Worm (Caenorhabditis elegans) whole organism, L3 larva: ENCODE measurements around the gene nhr-189.

Experiments
- R02D3.7 ChIP-seq: fragments of 150-350 bp; optimal IDR thresholded peaks from 2 replicates; lab custom pipeline; 2014; ENCODE audit warnings: missing biosample characterization, missing genetic modification characterization
- ceh-82 ChIP-seq: fragments of 150-350 bp; optimal IDR thresholded peaks from 2 replicates; lab custom pipeline; 2014; ENCODE audit warnings: missing biosample characterization, missing genetic modification characterization
- egl-27 ChIP-seq: sonication (generic microtip); optimal IDR thresholded peaks from 4 replicates; lab custom pipeline; 2017; ENCODE audit warnings: missing biosample characterization, missing genetic modification reagents, missing genetic modification characterization
- elt-2 ChIP-seq: sonication (generic microtip); optimal IDR thresholded peaks from 2 replicates; lab custom pipeline; 2016; ENCODE audit warnings: missing genetic modification reagents, mild to moderate bottlenecking, missing genetic modification characterization, missing compliant biosample characterization
- elt-3 ChIP-seq, 3 experiments: fragments of 150-350 bp in 1 of 3; sonication (generic microtip) in 2 of 3; optimal IDR thresholded peaks; 2 replicates in 2 of 3; 4 replicates in 1 of 3; lab custom pipeline; 2014 to 2017; ENCODE audit warnings: missing biosample characterization in 3 of 3, missing genetic modification characterization in 3 of 3
- eor-1 ChIP-seq, 2 experiments: fragments of 150-350 bp; optimal IDR thresholded peaks; 2 replicates each; lab custom pipeline; 2014 to 2018; ENCODE audit warnings: missing biosample characterization in 2 of 2, missing genetic modification characterization in 2 of 2
- fkh-10 ChIP-seq: sonication (generic microtip); optimal IDR thresholded peaks from 2 replicates; lab custom pipeline; 2017; ENCODE audit warnings: missing biosample characterization, missing genetic modification reagents, missing genetic modification characterization
- fkh-2 ChIP-seq: fragments of 150-350 bp; optimal IDR thresholded peaks from 2 replicates; lab custom pipeline; 2014; ENCODE audit warnings: missing biosample characterization, missing genetic modification reagents, missing genetic modification characterization
- lin-39 ChIP-seq: fragments of 150-350 bp; optimal IDR thresholded peaks from 2 replicates; lab custom pipeline; 2018; ENCODE audit warnings: missing biosample characterization, missing genetic modification reagents, missing genetic modification characterization
- lsy-12 ChIP-seq: sonication (generic microtip); optimal IDR thresholded peaks from 2 replicates; lab custom pipeline; 2016; ENCODE audit warnings: mild to moderate bottlenecking, missing genetic modification characterization, missing compliant biosample characterization
- mml-1 ChIP-seq: fragments of 150-350 bp; sonication (generic microtip); optimal IDR thresholded peaks from 3 replicates; lab custom pipeline; 2014; ENCODE audit warnings: missing biosample characterization, missing genetic modification characterization
- nhr-11 ChIP-seq: fragments of 150-350 bp; optimal IDR thresholded peaks from 2 replicates; lab custom pipeline; 2014; ENCODE audit warnings: missing biosample characterization, missing genetic modification characterization
- nhr-12 ChIP-seq: fragments of 150-350 bp; optimal IDR thresholded peaks from 2 replicates; lab custom pipeline; 2014; ENCODE audit warnings: missing biosample characterization, missing genetic modification characterization
- nhr-28 ChIP-seq: fragments of 150-350 bp; optimal IDR thresholded peaks from 2 replicates; lab custom pipeline; 2014; ENCODE audit warnings: missing biosample characterization, missing genetic modification characterization
- nhr-67 ChIP-seq: fragments of 150-350 bp; optimal IDR thresholded peaks from 2 replicates; lab custom pipeline; 2014; ENCODE audit warnings: missing biosample characterization, missing genetic modification characterization
- pha-4 ChIP-seq: fragments of 150-350 bp; optimal IDR thresholded peaks from 2 replicates; lab custom pipeline; 2014; ENCODE audit warnings: missing biosample characterization, missing genetic modification reagents, missing genetic modification characterization
- pqm-1 ChIP-seq: fragments of 150-350 bp; optimal IDR thresholded peaks from 2 replicates; lab custom pipeline; 2017; ENCODE audit warnings: missing biosample characterization, missing genetic modification characterization, inconsistent platforms
- sea-2 ChIP-seq: fragments of 150-350 bp; sonication (generic microtip); optimal IDR thresholded peaks from 4 replicates; lab custom pipeline; 2014; ENCODE audit warnings: missing biosample characterization, missing genetic modification reagents, missing genetic modification characterization
- tbx-2 ChIP-seq: sonication (generic microtip); optimal IDR thresholded peaks from 2 replicates; lab custom pipeline; 2016; ENCODE audit warnings: mild to moderate bottlenecking, missing genetic modification characterization, missing compliant biosample characterization
- unc-39 ChIP-seq: sonication (generic microtip); optimal IDR thresholded peaks from 4 replicates; lab custom pipeline; 2017; ENCODE audit warnings: missing biosample characterization, missing genetic modification characterization
- unc-62 ChIP-seq: fragments of 150-350 bp; sonication (generic microtip); optimal IDR thresholded peaks from 4 replicates; lab custom pipeline; 2014; ENCODE audit warnings: missing biosample characterization, missing genetic modification reagents, missing genetic modification characterization
- ztf-4 ChIP-seq: fragments of 150-350 bp; optimal IDR thresholded peaks from 2 replicates; lab custom pipeline; 2014; ENCODE audit warnings: missing biosample characterization, missing genetic modification characterization

Gene nhr-189

DNA sequence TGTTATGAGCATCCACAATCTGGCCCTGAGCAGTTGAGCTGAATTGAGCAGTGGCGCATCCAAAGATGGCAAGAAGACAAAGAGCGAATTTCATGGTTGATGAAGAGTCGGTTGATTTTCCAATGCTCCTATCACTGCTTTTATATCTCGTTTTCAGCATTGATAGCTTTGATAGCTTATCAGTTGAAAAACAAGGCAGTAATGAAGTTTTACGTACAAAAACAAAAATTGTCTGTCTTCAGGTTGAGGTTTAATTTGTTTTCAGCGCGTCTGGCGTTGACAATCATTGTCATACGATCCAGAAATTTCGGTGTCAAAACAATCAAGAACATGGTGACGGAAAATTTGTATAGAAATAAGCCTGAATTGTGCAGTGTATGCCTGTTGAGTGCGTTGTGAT is 48.5 kb downstream of the nhr-189 start, which contains the start of gene scl-13:
TSS of gene scl-13 (minus strand) at position 101 of the 400 bp plus-strand sequence.
- TF ChIP-seq nhr-12 (tag; lab: Kevin White, UChicago) (no peak), ceh-82 (tag; lab: Kevin White, UChicago) (no peak), fkh-2 (tag; lab: Kevin White, UChicago) (no peak), pqm-1 (no peak), unc-62 (GFP tag; lab: Kevin White, UChicago) (no peak), R02D3.7 (tag; lab: Kevin White, UChicago) (no peak), pha-4 (tag; lab: Kevin White, UChicago) (no peak), tbx-2 (no peak), ztf-4 (no peak), elt-2 (tag; lab: Kevin White, UChicago) (no peak), nhr-28 (no peak)

DNA sequence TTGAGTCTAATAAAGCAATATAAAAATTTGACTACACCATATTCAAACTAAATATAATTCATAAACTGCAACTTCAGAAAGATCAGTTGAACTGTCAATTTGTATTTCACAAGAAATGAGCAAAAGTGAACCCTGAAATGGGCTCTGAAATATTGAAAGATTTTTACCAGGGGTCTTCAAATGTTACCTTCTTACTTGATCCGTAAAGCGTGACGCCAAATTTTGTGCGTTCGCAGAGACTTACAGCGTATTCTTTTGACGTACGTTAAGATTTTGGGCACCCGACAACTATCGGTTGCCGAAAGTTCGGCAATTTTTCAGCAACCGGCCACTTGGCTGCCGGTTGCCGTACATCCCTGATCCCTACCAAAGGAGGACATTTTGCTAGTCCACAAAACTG is 50.0 kb downstream of the nhr-189 start:
- TF ChIP-seq unc-39 (tag; lab: Kevin White, UChicago) (no peak), egl-27 (no peak), lsy-12 (tag; lab: Kevin White, UChicago) (no peak), nhr-67 (tag; lab: Kevin White, UChicago) (no peak), mml-1 (tag; lab: Kevin White, UChicago) (no peak), lin-39 (tag; lab: Kevin White, UChicago) (no peak), pqm-1 (no peak), sea-2 (no peak), fkh-10 (GFP tag; lab: Kevin White, UChicago) (no peak), elt-3 (tag; optimal IDR thresholded peaks at IDR 0.05; lab: Kevin White, UChicago) (no peak), unc-62 (GFP tag; lab: Kevin White, UChicago) (no peak), nhr-11 (no peak), eor-1 (tag; optimal IDR thresholded peaks at IDR 0.05; lab: Kevin White, UChicago) (no peak)
